Worm (Caenorhabditis elegans): ENCODE results near the gene fip-5.
A peak's percentile ranks its signal among the peaks of the same experiment; 100 is the strongest.

The fip-5 gene

ce11 chrX:10304178-10304577, 1.6 kb downstream of the fip-5 start, which contains the start of gene fipr-21:
fipr-21 (plus strand) TSS chrX:10304529.
- no peak for TF ChIP-seq M03D4.4 (tag; optimal IDR thresholded peaks at IDR 0.05)
- TF ChIP-seq lsy-2 (tag; optimal IDR thresholded peaks at IDR 0.05): no peak
- peak; percentile 57 for TF ChIP-seq elt-1 (tag; optimal IDR thresholded peaks at IDR 0.05; ENCODE audit: borderline replicate concordance, insufficient read depth)
- peak; percentile 8 for TF ChIP-seq unc-62 (GFP tag; optimal IDR thresholded peaks at IDR 0.05)
- TF ChIP-seq lin-13 (tag; optimal IDR thresholded peaks at IDR 0.05): no peak
- TF ChIP-seq unc-39 (tag; optimal IDR thresholded peaks at IDR 0.05): no peak

DNA sequence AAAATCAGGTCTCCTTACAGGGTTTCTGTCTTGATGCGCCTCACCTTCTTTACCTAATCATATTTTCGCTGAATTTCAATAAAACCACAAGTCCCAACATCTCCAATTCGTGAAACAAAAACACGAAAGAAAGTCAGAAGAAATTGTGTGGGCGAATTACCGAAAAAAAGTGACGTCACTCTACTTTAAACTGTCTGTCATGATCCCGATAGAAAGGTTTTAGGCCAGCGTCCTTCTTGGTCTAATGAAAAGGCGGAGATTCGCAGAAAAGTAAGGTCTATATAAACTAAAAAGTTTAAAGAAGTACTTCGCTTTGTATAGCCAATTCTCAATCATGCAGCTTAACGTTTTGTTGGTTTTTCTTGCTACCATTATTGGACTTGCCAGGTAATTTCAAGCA, 3.7 kb downstream of the fip-5 start, which contains the start of gene cnc-8:
Gene cnc-8 (plus strand): TSS at position 307 of the 400 bp plus-strand sequence.
- TF ChIP-seq unc-62 (GFP tag; optimal IDR thresholded peaks at IDR 0.05): no peak
- no peak for TF ChIP-seq nhr-28 (tag; optimal IDR thresholded peaks at IDR 0.05)
- TF ChIP-seq ztf-11 (tag; optimal IDR thresholded peaks at IDR 0.05): no peak

DNA sequence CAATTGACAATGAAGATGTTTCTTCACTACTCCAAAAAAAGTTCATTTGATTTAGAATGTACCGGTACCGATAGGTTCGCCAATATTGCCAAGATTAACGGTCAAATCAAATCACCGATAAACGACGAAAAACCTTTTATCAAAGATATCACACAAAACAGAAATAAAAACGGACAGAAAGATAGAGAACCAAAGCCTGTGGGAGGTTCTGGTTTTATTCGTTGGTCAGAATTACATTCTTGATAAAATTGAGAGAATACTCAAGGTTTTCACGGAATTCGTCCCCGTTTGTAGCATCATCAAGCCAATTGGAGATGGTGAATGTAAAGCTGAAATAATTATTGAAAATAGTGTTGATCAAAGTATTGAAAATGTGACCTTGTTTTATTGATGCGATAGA, 4.4 kb downstream of the fip-5 start:
- TF ChIP-seq blmp-1 (tag; optimal IDR thresholded peaks at IDR 0.05): no peak
- no peak for TF ChIP-seq ceh-83 (GFP tag; optimal IDR thresholded peaks at IDR 0.05)
- no peak for TF ChIP-seq ceh-43 (GFP tag; optimal IDR thresholded peaks at IDR 0.05)
- TF ChIP-seq nhr-237 (tag; optimal IDR thresholded peaks at IDR 0.05): no peak
- TF ChIP-seq zip-8 (tag; optimal IDR thresholded peaks at IDR 0.05): no peak
- TF ChIP-seq sem-2 (GFP tag; optimal IDR thresholded peaks at IDR 0.05): no peak
- no peak for TF ChIP-seq nhr-12 (tag; optimal IDR thresholded peaks at IDR 0.05)
- no peak for TF ChIP-seq mep-1 (tag; optimal IDR thresholded peaks at IDR 0.05)
- no peak for TF ChIP-seq bed-3 (GFP tag; optimal IDR thresholded peaks at IDR 0.05)

ce11 chrX:10307495-10307894, 5.0 kb downstream of the fip-5 start, which contains the start of gene F41E7.7:
F41E7.7 (plus strand) TSS chrX:10307795.
- TF ChIP-seq tbx-8 (GFP tag; optimal IDR thresholded peaks at IDR 0.05) (no peak), bed-3 (GFP tag; optimal IDR thresholded peaks at IDR 0.05) (no peak), nhr-12 (tag; optimal IDR thresholded peaks at IDR 0.05) (no peak), elt-3 (tag; optimal IDR thresholded peaks at IDR 0.05) (no peak), sptf-1 (tag; optimal IDR thresholded peaks at IDR 0.05) (no peak), M03D4.4 (tag; optimal IDR thresholded peaks at IDR 0.05) (no peak), pha-4 (tag; optimal IDR thresholded peaks at IDR 0.05) (no peak), unc-39 (tag; optimal IDR thresholded peaks at IDR 0.05) (no peak), unc-62 (GFP tag; optimal IDR thresholded peaks at IDR 0.05) (no peak), mab-5 (tag; optimal IDR thresholded peaks at IDR 0.05) (no peak), mep-1 (tag; optimal IDR thresholded peaks at IDR 0.05) (no peak), blmp-1 (tag; optimal IDR thresholded peaks at IDR 0.05) (no peak)

- TF ChIP-seq ceh-39 (tag; optimal IDR thresholded peaks at IDR 0.05): no peak
- TF ChIP-seq snpc-4 (tag; optimal IDR thresholded peaks at IDR 0.05): no peak
- TF ChIP-seq M03D4.4 (tag; optimal IDR thresholded peaks at IDR 0.05): no peak
- TF ChIP-seq flh-1 (GFP tag; optimal IDR thresholded peaks at IDR 0.05): no peak
- no peak for TF ChIP-seq pha-4 (tag; optimal IDR thresholded peaks at IDR 0.05)
- TF ChIP-seq nhr-12 (tag; optimal IDR thresholded peaks at IDR 0.05): no peak
- TF ChIP-seq ceh-83 (GFP tag; optimal IDR thresholded peaks at IDR 0.05): no peak
These were observed 7.8 kb downstream of the fip-5 start, which contains the start of gene F41E7.6 for ce11 chrX:10310366-10310765. F41E7.6 (minus strand) TSS chrX:10310466.

DNA sequence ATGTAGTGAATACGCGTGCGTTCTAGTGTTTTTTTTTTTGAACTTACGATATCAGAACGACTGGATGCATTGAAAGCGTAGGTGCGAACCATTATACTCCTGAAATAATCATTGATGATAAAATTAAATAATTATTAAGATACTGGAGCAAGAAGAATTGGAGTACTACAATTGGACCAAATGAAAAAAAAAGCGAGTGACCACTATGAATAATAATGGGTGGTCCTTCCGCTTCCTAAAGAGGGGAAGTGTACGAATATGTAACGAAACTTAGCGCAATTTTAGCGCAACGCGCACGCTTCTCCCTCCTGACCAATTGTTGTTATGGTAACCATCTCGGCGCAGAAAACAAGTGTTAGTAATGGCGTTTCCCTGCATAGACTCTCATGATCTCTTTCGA, 13.4 kb downstream of the fip-5 start, which contains the start of gene F41E7.9:
Gene F41E7.9 (minus strand): TSS at position 101 of the 400 bp plus-strand sequence.
- no peak for TF ChIP-seq nhr-76 (tag; optimal IDR thresholded peaks at IDR 0.05)
- TF ChIP-seq cnd-1 (tag; optimal IDR thresholded peaks at IDR 0.05): no peak
- TF ChIP-seq ceh-83 (GFP tag; optimal IDR thresholded peaks at IDR 0.05): no peak

DNA sequence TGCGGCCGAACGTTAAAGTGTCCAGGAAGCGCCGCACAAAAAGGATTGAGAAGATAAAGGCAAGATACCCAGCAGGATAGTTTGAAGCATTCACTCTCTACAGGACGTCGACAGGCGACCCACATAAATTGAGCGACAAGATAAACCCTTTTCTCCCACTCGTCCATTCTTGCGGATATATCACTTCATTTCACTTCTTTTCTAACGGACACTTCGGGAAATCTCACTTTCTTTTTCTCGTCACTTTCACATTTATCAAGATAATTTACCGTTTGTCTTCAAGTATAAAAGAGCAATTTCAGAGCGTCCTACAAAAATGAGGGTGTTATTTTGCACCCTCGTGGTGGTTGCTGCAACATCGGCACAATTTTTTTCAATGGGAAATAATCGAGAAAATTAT, 15.0 kb downstream of the fip-5 start, which contains the start of gene R07E3.6:
Gene R07E3.6 (plus strand): TSS at position 158 of the 400 bp plus-strand sequence.
- TF ChIP-seq mls-2 (tag; optimal IDR thresholded peaks at IDR 0.05) (no peak), unc-62 (GFP tag; optimal IDR thresholded peaks at IDR 0.05) (peak; percentile 54), ztf-11 (tag; optimal IDR thresholded peaks at IDR 0.05) (no peak), sem-2 (GFP tag; optimal IDR thresholded peaks at IDR 0.05) (no peak), ceh-39 (tag; optimal IDR thresholded peaks at IDR 0.05) (no peak), bed-3 (GFP tag; optimal IDR thresholded peaks at IDR 0.05) (no peak), nhr-12 (tag; optimal IDR thresholded peaks at IDR 0.05) (no peak), zip-8 (tag; optimal IDR thresholded peaks at IDR 0.05) (no peak), cnd-1 (tag; optimal IDR thresholded peaks at IDR 0.05) (no peak), lsy-2 (tag; optimal IDR thresholded peaks at IDR 0.05) (no peak), lin-32 (GFP tag; optimal IDR thresholded peaks at IDR 0.05) (no peak), elt-1 (tag; optimal IDR thresholded peaks at IDR 0.05; ENCODE audit: borderline replicate concordance, insufficient read depth) (peak; percentile 27), unc-39 (tag; optimal IDR thresholded peaks at IDR 0.05) (no peak), blmp-1 (tag; optimal IDR thresholded peaks at IDR 0.05) (peak; percentile 88), nhr-76 (tag; optimal IDR thresholded peaks at IDR 0.05) (no peak), mab-5 (tag; optimal IDR thresholded peaks at IDR 0.05) (no peak), nhr-237 (tag; optimal IDR thresholded peaks at IDR 0.05) (no peak)
